Worm (Caenorhabditis elegans): ENCODE measurements around the gene dhhc-5.

The dhhc-5 gene

ce11 chrIII:6881745-6882144 is 32.9 kb upstream of the dhhc-5 start:
- TF ChIP-seq unc-62 (GFP tag; optimal IDR thresholded peaks at IDR 0.05 in 1 of 2) = peak in 1 of 2 experiments; percentile 85
- no peak for TF ChIP-seq unc-62 (tag; optimal IDR thresholded peaks at IDR 0.05)
- TF ChIP-seq D1046.2 (GFP tag; IDR thresholded peaks at IDR 0.05) = no peak

ce11 chrIII:6880797-6881196 is 31.9 kb upstream of the dhhc-5 start, which contains the start of gene K04C2.7:
Gene K04C2.7 (plus strand): TSS chrIII:6881097.
- TF ChIP-seq zip-11 (GFP tag; IDR thresholded peaks at IDR 0.05) (no peak), daf-19 (GFP tag; conservative IDR thresholded peaks at IDR 0.05) (no peak), ama-1 (optimal IDR thresholded peaks at IDR 0.05) (no peak), lsy-2 (tag; optimal IDR thresholded peaks at IDR 0.05) (no peak), nhr-10 (tag; optimal IDR thresholded peaks at IDR 0.05) (no peak), saeg-2 (GFP tag; IDR thresholded peaks at IDR 0.05) (no peak), D1046.2 (GFP tag; IDR thresholded peaks at IDR 0.05) (no peak), nhr-102 (tag; optimal IDR thresholded peaks at IDR 0.05) (no peak), mes-2 (tag; optimal IDR thresholded peaks at IDR 0.05; ENCODE audit: poor library complexity, severe bottlenecking) (no peak), R02D3.7 (tag; optimal IDR thresholded peaks at IDR 0.05) (no peak), fkh-10 (GFP tag; optimal IDR thresholded peaks at IDR 0.05) (no peak)

ce11 chrIII:6873724-6874123 is 24.9 kb upstream of the dhhc-5 start:
- TF ChIP-seq fos-1 (tag; optimal IDR thresholded peaks at IDR 0.05) (no peak), dve-1 (tag; optimal IDR thresholded peaks at IDR 0.05; ENCODE audit: insufficient read depth) (no peak), fkh-10 (GFP tag; optimal IDR thresholded peaks at IDR 0.05) (no peak), zip-11 (GFP tag; IDR thresholded peaks at IDR 0.05) (no peak), daf-12 (tag; optimal IDR thresholded peaks at IDR 0.05) (no peak), egl-43 (GFP tag; IDR thresholded peaks at IDR 0.05) (no peak), nhr-11 (tag; optimal IDR thresholded peaks at IDR 0.05) (peak; percentile 32), aha-1 (tag) (no peak), ama-1 (optimal IDR thresholded peaks at IDR 0.05) (peak; percentile 1), nhr-237 (tag; optimal IDR thresholded peaks at IDR 0.05) (no peak), F37D6.2 (tag; optimal IDR thresholded peaks at IDR 0.05) (peak; percentile 10), ces-1 (GFP tag; optimal IDR thresholded peaks at IDR 0.05) (no peak), nhr-111 (GFP tag; optimal IDR thresholded peaks at IDR 0.05) (no peak), duxl-1 (tag; optimal IDR thresholded peaks at IDR 0.05; ENCODE audit: poor library complexity) (no peak), ZK337.2 (GFP tag; IDR thresholded peaks at IDR 0.05) (0 out of 2 replicates have a peak, but pooled peaks have one; percentile 12), lin-1 (GFP tag; IDR thresholded peaks at IDR 0.05) (no peak), pqm-1 (tag; optimal IDR thresholded peaks at IDR 0.05) (no peak), nhr-25 (tag; optimal IDR thresholded peaks at IDR 0.05; ENCODE audit: borderline replicate concordance, insufficient read depth) (no peak), lin-39 (tag; optimal IDR thresholded peaks at IDR 0.05) (no peak), lin-15B (tag; optimal IDR thresholded peaks at IDR 0.05) (no peak), daf-16 (GFP tag; optimal IDR thresholded peaks at IDR 0.05) (peak in 1 of 2 experiments; percentile 44), daf-16 (tag; optimal IDR thresholded peaks at IDR 0.05) (no peak), hif-1 (tag; optimal IDR thresholded peaks at IDR 0.05) (peak in 1 of 2 experiments; percentile 36), lsy-2 (tag; optimal IDR thresholded peaks at IDR 0.05) (peak; percentile 5 to 64), ceh-32 (tag; optimal IDR thresholded peaks at IDR 0.05; ENCODE audit: poor library complexity) (no peak), mep-1 (tag; optimal IDR thresholded peaks at IDR 0.05) (peak; percentile 48), nhr-10 (tag; optimal IDR thresholded peaks at IDR 0.05) (no peak)

- no peak for TF ChIP-seq nhr-6 (tag; optimal IDR thresholded peaks at IDR 0.05)
- TF ChIP-seq Y75B8A.6 (GFP tag; IDR thresholded peaks at IDR 0.05) = no peak
- TF ChIP-seq dmd-6 (GFP tag; IDR thresholded peaks at IDR 0.05) = peak; percentile 21; the same call in 1 of the 2 replicates
- TF ChIP-seq mxl-3 (GFP tag; optimal IDR thresholded peaks at IDR 0.05) = no peak
- no peak for TF ChIP-seq lin-13 (GFP tag; optimal IDR thresholded peaks at IDR 0.05)
- TF ChIP-seq ceh-44 (GFP tag; IDR thresholded peaks at IDR 0.05) = no peak
- no peak for TF ChIP-seq T26A8.4 (GFP tag; IDR thresholded peaks at IDR 0.05)
- TF ChIP-seq ceh-62 (tag; optimal IDR thresholded peaks at IDR 0.05) = no peak
- peak; percentile 70 for TF ChIP-seq hlh-11 (tag; optimal IDR thresholded peaks at IDR 0.05)
- peak; percentile 27 for TF ChIP-seq nhr-102 (tag; optimal IDR thresholded peaks at IDR 0.05)
- no peak for TF ChIP-seq nhr-42 (GFP tag; IDR thresholded peaks at IDR 0.05)
- TF ChIP-seq daf-19 (GFP tag; conservative IDR thresholded peaks at IDR 0.05) = no peak
- no peak for TF ChIP-seq ceh-32 (tag; optimal IDR thresholded peaks at IDR 0.05; ENCODE audit: poor library complexity)
- no peak for TF ChIP-seq ama-1 (optimal IDR thresholded peaks at IDR 0.05)
- TF ChIP-seq gei-8 (GFP tag; optimal IDR thresholded peaks at IDR 0.05) = no peak
- no peak for TF ChIP-seq daf-8 (GFP tag; IDR thresholded peaks at IDR 0.05)
Measured at ce11 chrIII:6872534-6873150, 23.8 kb upstream of the dhhc-5 start, which contains the start of gene K04C2.3. Gene K04C2.3 (plus strand): TSS chrIII:6873089.
